Worm (Caenorhabditis elegans): ENCODE measurements around the gene oac-37.

DNA sequence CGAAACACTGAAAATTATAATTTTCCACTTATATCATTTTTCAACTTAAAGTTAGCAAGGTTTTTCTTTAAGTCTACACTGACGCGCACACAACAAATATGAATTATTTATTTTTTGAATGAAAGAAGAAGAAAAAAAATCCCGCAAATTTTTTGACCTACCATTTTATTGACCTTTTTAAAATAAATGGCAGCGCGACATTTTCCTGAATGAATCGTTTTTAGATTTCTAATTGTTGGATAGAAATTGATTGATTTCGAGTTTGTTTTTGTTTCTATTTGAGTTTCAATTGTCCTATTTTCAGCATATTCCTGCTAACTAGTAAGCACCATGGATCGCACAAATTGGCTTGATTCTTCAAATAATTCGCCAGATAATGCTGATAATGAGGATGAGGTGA is 47.5 kb downstream of the oac-37 start, which contains the start of gene K01G12.3:
- TF ChIP-seq mep-1 (tag; optimal IDR thresholded peaks at IDR 0.05) (no peak), C34B4.2 (tag; optimal IDR thresholded peaks at IDR 0.05) (no peak), fkh-8 (tag; optimal IDR thresholded peaks at IDR 0.05) (no peak), grh-1 (GFP tag; IDR thresholded peaks at IDR 0.05) (no peak), ces-1 (GFP tag; optimal IDR thresholded peaks at IDR 0.05) (no peak), nhr-28 (tag; optimal IDR thresholded peaks at IDR 0.05) (no peak), pqm-1 (tag; optimal IDR thresholded peaks at IDR 0.05) (no peak), nhr-237 (tag; optimal IDR thresholded peaks at IDR 0.05) (no peak), zip-4 (GFP tag; optimal IDR thresholded peaks at IDR 0.05) (no peak), fkh-10 (GFP tag; optimal IDR thresholded peaks at IDR 0.05) (no peak), skn-1 (tag; optimal IDR thresholded peaks at IDR 0.05) (no peak), jun-1 (tag; optimal IDR thresholded peaks at IDR 0.05) (no peak), lsy-2 (tag; optimal IDR thresholded peaks at IDR 0.05) (no peak), lin-39 (tag; optimal IDR thresholded peaks at IDR 0.05) (no peak)
